Fruit fly (Drosophila melanogaster): ENCODE data around the gene CG5070.

CG5070 gene

dm6 chrX:17172777-17173315 is 30.1 kb upstream of the CG5070 start:
- TF ChIP-seq Dfd (GFP tag; optimal IDR thresholded peaks at IDR 0.05) = no peak
- TF ChIP-seq psq (GFP tag; optimal IDR thresholded peaks at IDR 0.05) = no peak
- TF ChIP-seq HLH106 (tag; optimal IDR thresholded peaks at IDR 0.05) = no peak
- TF ChIP-seq Dif (GFP tag; optimal IDR thresholded peaks at IDR 0.05; ENCODE audit: partially characterized antibody) = no peak
- no peak for TF ChIP-seq jim (GFP tag; optimal IDR thresholded peaks at IDR 0.05)
- TF ChIP-seq lola (GFP tag; optimal IDR thresholded peaks at IDR 0.05) = no peak
- no peak for TF ChIP-seq h (GFP tag; optimal IDR thresholded peaks at IDR 0.05)
- no peak for TF ChIP-seq foxo (GFP tag; optimal IDR thresholded peaks at IDR 0.05)
- no peak for TF ChIP-seq Hr78 (GFP tag; optimal IDR thresholded peaks at IDR 0.05)
- no peak for TF ChIP-seq fru (GFP tag; optimal IDR thresholded peaks at IDR 0.05)
- TF ChIP-seq CG9705 (GFP tag; optimal IDR thresholded peaks at IDR 0.05) = no peak
- TF ChIP-seq Myc (optimal IDR thresholded peaks at IDR 0.05) = no peak
- no peak for TF ChIP-seq dsf (GFP tag; optimal IDR thresholded peaks at IDR 0.05; ENCODE audit: borderline replicate concordance)

DNA sequence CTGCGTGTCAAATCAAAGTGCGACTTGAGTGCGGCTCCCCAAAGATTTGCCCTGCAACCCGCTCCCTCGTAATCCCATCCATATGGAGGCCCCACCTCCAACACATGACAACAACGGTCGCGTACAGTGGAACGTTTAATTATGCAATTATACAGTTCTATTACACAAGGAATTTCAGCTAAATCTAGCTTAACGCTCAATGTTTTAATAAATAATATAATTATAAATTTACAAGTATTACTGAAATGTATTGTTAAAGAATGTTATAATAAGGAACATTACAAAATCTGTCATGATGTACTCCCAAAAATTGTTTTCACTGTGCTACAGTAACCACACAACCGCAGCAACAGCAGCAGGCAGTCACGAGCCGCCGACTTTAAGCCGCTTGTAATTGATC is 28.8 kb upstream of the CG5070 start:
- TF ChIP-seq N (GFP tag; optimal IDR thresholded peaks at IDR 0.05) (no peak), HLH106 (tag; optimal IDR thresholded peaks at IDR 0.05) (peak; percentile 8), Dfd (GFP tag; optimal IDR thresholded peaks at IDR 0.05) (no peak)

dm6 chrX:17175558-17176189 is 27.2 kb upstream of the CG5070 start:
- no peak for TF ChIP-seq Rel (GFP tag; optimal IDR thresholded peaks at IDR 0.05)
- no peak for TF ChIP-seq Rel (tag; optimal IDR thresholded peaks at IDR 0.05)
- TF ChIP-seq fru (GFP tag; optimal IDR thresholded peaks at IDR 0.05) = peak; percentile 20
- no peak for TF ChIP-seq OdsH (GFP tag; optimal IDR thresholded peaks at IDR 0.05)
- TF ChIP-seq sv (GFP tag; optimal IDR thresholded peaks at IDR 0.05) = no peak
- peak; percentile 7 for TF ChIP-seq Hnf4 (GFP tag; optimal IDR thresholded peaks at IDR 0.05)
- TF ChIP-seq h (GFP tag; optimal IDR thresholded peaks at IDR 0.05) = peak; percentile 34
- no peak for TF ChIP-seq dl (GFP tag; optimal IDR thresholded peaks at IDR 0.05; ENCODE audit: insufficient read depth in 1 of 2, partially characterized antibody in 2 of 2)
- peak; percentile 75 for TF ChIP-seq Myc (optimal IDR thresholded peaks at IDR 0.05)
- TF ChIP-seq Hr83 (GFP tag; optimal IDR thresholded peaks at IDR 0.05; ENCODE audit: poor library complexity, severe bottlenecking) = peak; percentile 2
- no peak for TF ChIP-seq Mio (GFP tag; optimal IDR thresholded peaks at IDR 0.05)
- TF ChIP-seq GATAd (GFP tag; optimal IDR thresholded peaks at IDR 0.05) = no peak
- peak; percentile 60 for TF ChIP-seq tai (GFP tag; optimal IDR thresholded peaks at IDR 0.05)
- TF ChIP-seq Sp1 (GFP tag; optimal IDR thresholded peaks at IDR 0.05) = no peak
- no peak for TF ChIP-seq CrebA (GFP tag; optimal IDR thresholded peaks at IDR 0.05; ENCODE audit: borderline replicate concordance)
- TF ChIP-seq rgr (GFP tag; optimal IDR thresholded peaks at IDR 0.05) = peak; percentile 50
- TF ChIP-seq Dif (GFP tag; optimal IDR thresholded peaks at IDR 0.05; ENCODE audit: partially characterized antibody) = no peak
- TF ChIP-seq HLH106 (tag; optimal IDR thresholded peaks at IDR 0.05) = peak; percentile 22
- TF ChIP-seq psq (GFP tag; optimal IDR thresholded peaks at IDR 0.05) = no peak
- TF ChIP-seq Dfd (GFP tag; optimal IDR thresholded peaks at IDR 0.05) = no peak
- no peak for TF ChIP-seq jim (GFP tag; optimal IDR thresholded peaks at IDR 0.05)
- no peak for TF ChIP-seq dsf (GFP tag; optimal IDR thresholded peaks at IDR 0.05; ENCODE audit: borderline replicate concordance)
- TF ChIP-seq CG9705 (GFP tag; optimal IDR thresholded peaks at IDR 0.05) = no peak
- no peak for TF ChIP-seq Jra (GFP tag; optimal IDR thresholded peaks at IDR 0.05)
- no peak for TF ChIP-seq pan (optimal IDR thresholded peaks at IDR 0.05)
- TF ChIP-seq br (GFP tag; optimal IDR thresholded peaks at IDR 0.05) = no peak
- TF ChIP-seq foxo (GFP tag; optimal IDR thresholded peaks at IDR 0.05) = peak in 1 of 2 experiments; percentile 42
- no peak for TF ChIP-seq ey (GFP tag; optimal IDR thresholded peaks at IDR 0.05)
- TF ChIP-seq Abd-B (GFP tag; optimal IDR thresholded peaks at IDR 0.05) = no peak
- TF ChIP-seq N (GFP tag; optimal IDR thresholded peaks at IDR 0.05) = no peak
- peak; percentile 1 for TF ChIP-seq dmrt93B (GFP tag; optimal IDR thresholded peaks at IDR 0.05)
- TF ChIP-seq brk (GFP tag; optimal IDR thresholded peaks at IDR 0.05) = peak; percentile 35
- TF ChIP-seq woc (GFP tag; optimal IDR thresholded peaks at IDR 0.05) = no peak
- TF ChIP-seq Vsx2 (GFP tag; optimal IDR thresholded peaks at IDR 0.05; ENCODE audit: partially characterized antibody) = no peak

Measured in whole organism, wandering third instar larva.